Worm (Caenorhabditis elegans) whole organism, L4/young adult: Measurements from ENCODE around the gene B0222.5.

Source experiments
- W03F9.2 ChIP-seq: fragments of 150-350 bp; optimal IDR thresholded peaks from 2 replicates; lab custom pipeline; 2014; ENCODE audit warnings: missing biosample characterization, missing genetic modification characterization
- dao-5 ChIP-seq: sonication (generic microtip); optimal IDR thresholded peaks from 2 replicates; lab custom pipeline; 2016; ENCODE audit warnings: missing genotype, missing genetic modification characterization, moderate library complexity, missing compliant biosample characterization
- him-1 ChIP-seq: sonication (generic microtip); optimal IDR thresholded peaks from 2 replicates; lab custom pipeline; 2016; ENCODE audit warnings: missing genotype, missing genetic modification reagents, missing genetic modification characterization, missing compliant biosample characterization

ce11 chrV:9191406-9191805 lies 36.7 kb upstream of the B0222.5 start, which contains the start of gene sphr-1:
- TF ChIP-seq W03F9.2 (tag; lab: Kevin White, UChicago) (no peak), him-1 (tag; lab: Kevin White, UChicago) (no peak), dao-5 (tag; lab: Kevin White, UChicago) (no peak)
